Fruit fly (Drosophila melanogaster) whole organism, prepupa: ENCODE measurements around the gene S6kII.

Experiments used
- CG4318 ChIP-seq: fragments of 200-800 bp; sonication (Bioruptor generic); optimal IDR thresholded peaks from 3 replicates; lab custom pipeline; 2017; ENCODE audit warnings: missing biosample characterization, mild to moderate bottlenecking, missing genetic modification characterization
- Eip93F ChIP-seq: fragments of 200-800 bp; sonication (Bioruptor generic); optimal IDR thresholded peaks from 2 replicates; lab custom pipeline; 2016; ENCODE audit warnings: missing biosample characterization, mild to moderate bottlenecking, missing genetic modification characterization
- Ets96B ChIP-seq: fragments of 200-800 bp; optimal IDR thresholded peaks from 2 replicates; lab custom pipeline; 2019; ENCODE audit warnings: missing biosample characterization, mild to moderate bottlenecking, missing genetic modification characterization, moderate library complexity
- Hr39 ChIP-seq: fragments of 200-800 bp; sonication (Bioruptor generic); optimal IDR thresholded peaks from 2 replicates; lab custom pipeline; 2016; ENCODE audit warnings: missing biosample characterization, missing genetic modification characterization
- Sox14 ChIP-seq: fragments of 200-800 bp; sonication (Bioruptor generic); optimal IDR thresholded peaks from 3 replicates; lab custom pipeline; 2016; ENCODE audit warnings: missing biosample characterization, missing genetic modification characterization
- lz ChIP-seq: fragments of 200-800 bp; sonication (Bioruptor generic); optimal IDR thresholded peaks from 3 replicates; lab custom pipeline; 2016; ENCODE audit warnings: missing biosample characterization, missing genetic modification characterization
- topi ChIP-seq: fragments of 200-800 bp; sonication (Bioruptor generic); optimal IDR thresholded peaks from 3 replicates; lab custom pipeline; 2016; ENCODE audit warnings: missing biosample characterization, missing genetic modification characterization

dm6 chrX:22499557-22499956, 30.2 kb upstream of the S6kII start:
- TF ChIP-seq topi (GFP tag; lab: Kevin White, UChicago) (no peak), lz (GFP tag; lab: Kevin White, UChicago) (no peak), Eip93F (GFP tag; lab: Kevin White, UChicago) (no peak), CG4318 (GFP tag; lab: Kevin White, UChicago) (no peak), Sox14 (GFP tag; lab: Kevin White, UChicago) (no peak), Ets96B (tag; lab: Kevin White, UChicago) (no peak), Hr39 (no peak)
